Worm (Caenorhabditis elegans) whole organism, mixed stage, embryonic: ENCODE results near the gene Y55F3C.10.

ENCODE experiments used
- blmp-1 ChIP-seq: fragments of 150-350 bp; optimal IDR thresholded peaks from 2 replicates; lab custom pipeline; 2014; ENCODE audit warnings: missing biosample characterization, missing genetic modification characterization
- ces-1 ChIP-seq: fragments of 150-350 bp; optimal IDR thresholded peaks from 2 replicates; lab custom pipeline; 2014; ENCODE audit warnings: missing biosample characterization, missing genetic modification reagents, missing genetic modification characterization
- elt-1 ChIP-seq: sonication (generic microtip); optimal IDR thresholded peaks from 2 replicates; lab custom pipeline; 2017; ENCODE audit warnings: missing genetic modification characterization, mild to moderate bottlenecking, missing compliant biosample characterization, antibody characterized with exemption, moderate library complexity, borderline replicate concordance; ENCODE audit not compliant: insufficient read depth
- elt-3 ChIP-seq: fragments of 150-350 bp; optimal IDR thresholded peaks from 2 replicates; lab custom pipeline; 2014; ENCODE audit warnings: missing biosample characterization, missing genetic modification characterization
- lin-13 ChIP-seq: fragments of 150-350 bp; optimal IDR thresholded peaks from 2 replicates; lab custom pipeline; 2014; ENCODE audit warnings: missing biosample characterization, missing genetic modification characterization
- lin-32 ChIP-seq: fragments of 200-800 bp; sonication (Bioruptor generic); optimal IDR thresholded peaks from 2 replicates; lab custom pipeline; 2018; ENCODE audit warnings: mild to moderate bottlenecking, missing genetic modification characterization, missing compliant biosample characterization
- lsy-2 ChIP-seq: fragments of 150-350 bp; optimal IDR thresholded peaks from 2 replicates; lab custom pipeline; 2014; ENCODE audit warnings: missing biosample characterization, missing genetic modification characterization
- mep-1 ChIP-seq: fragments of 150-350 bp; optimal IDR thresholded peaks from 2 replicates; lab custom pipeline; 2017; ENCODE audit warnings: missing biosample characterization, missing genetic modification reagents, missing genetic modification characterization, inconsistent platforms
- unc-62 ChIP-seq: fragments of 150-350 bp; optimal IDR thresholded peaks from 2 replicates; lab custom pipeline; 2014; ENCODE audit warnings: missing biosample characterization, missing genetic modification reagents, missing genetic modification characterization

ce11 chrIV:670455-670854 lies 48.8 kb downstream of the Y55F3C.10 start, which contains the start of gene K11H12.11:
- TF ChIP-seq lin-13 (tag; lab: Kevin White, UChicago) (no peak), elt-1 (no peak), lsy-2 (tag; lab: Kevin White, UChicago) (no peak), elt-3 (tag; lab: Kevin White, UChicago) (no peak), mep-1 (tag; lab: Kevin White, UChicago) (no peak), ces-1 (GFP tag; lab: Kevin White, UChicago) (no peak), unc-62 (GFP tag; lab: Kevin White, UChicago) (no peak), lin-32 (no peak), blmp-1 (tag; lab: Kevin White, UChicago) (no peak)
